Fruit fly (Drosophila melanogaster): Measurements from ENCODE around the gene ND-23.

- TF ChIP-seq Myc (optimal IDR thresholded peaks at IDR 0.05) (no peak), psq (optimal IDR thresholded peaks at IDR 0.05) (no peak), h (optimal IDR thresholded peaks at IDR 0.05) (no peak), ttk (optimal IDR thresholded peaks at IDR 0.05) (no peak)
Measured at dm6 chr3R:15807877-15808381, 29.0 kb downstream of the ND-23 start.
